Fruit fly (Drosophila melanogaster): Measurements from ENCODE around the gene per.

DNA sequence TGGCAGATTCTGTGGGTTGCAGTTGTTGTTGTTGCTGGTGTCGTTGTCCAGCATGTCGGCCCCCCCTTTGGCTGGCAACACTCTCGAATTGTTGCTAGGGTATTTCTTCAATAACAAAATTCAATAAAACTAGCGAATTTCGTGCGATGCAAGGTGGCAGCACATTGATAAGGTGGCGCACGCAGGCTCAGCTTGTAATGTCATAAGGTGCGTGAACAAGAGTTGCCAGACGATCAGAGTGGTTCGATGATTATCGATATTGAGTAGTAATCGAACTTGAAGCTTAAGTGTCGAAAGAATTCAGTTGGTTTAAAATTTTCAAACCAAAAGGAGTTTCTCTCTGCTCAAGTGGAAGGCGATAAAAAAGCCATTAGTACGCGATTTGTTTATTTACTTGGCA is 34.7 kb downstream of the per start, which contains the start of gene CG2701:
- TF ChIP-seq OdsH (GFP tag; optimal IDR thresholded peaks at IDR 0.05) (no peak), pan (optimal IDR thresholded peaks at IDR 0.05) (no peak)

All from whole organism, wandering third instar larva.